Worm (Caenorhabditis elegans) whole organism, late embryonic: ENCODE measurements around the gene ztf-30.

Experiments used
- C08G9.2 ChIP-seq: sonication (generic microtip); optimal IDR thresholded peaks from 2 replicates; lab custom pipeline; 2016; ENCODE audit warnings: mild to moderate bottlenecking, missing genetic modification characterization, moderate library complexity, missing compliant biosample characterization
- C38D4.7 ChIP-seq: fragments of 200-800 bp; sonication (Bioruptor generic); optimal IDR thresholded peaks from 2 replicates; lab custom pipeline; 2018; ENCODE audit warnings: mild to moderate bottlenecking, missing genetic modification characterization, moderate library complexity, missing compliant biosample characterization
- Y22D7AL.16 ChIP-seq: sonication (generic microtip); optimal IDR thresholded peaks from 2 replicates; lab custom pipeline; 2016; ENCODE audit warnings: missing genetic modification characterization, missing compliant biosample characterization
- ceh-14 ChIP-seq: sonication (generic microtip); optimal IDR thresholded peaks from 2 replicates; lab custom pipeline; 2016; ENCODE audit warnings: missing genotype, missing genetic modification characterization, missing compliant biosample characterization
- ceh-22 ChIP-seq: sonication (generic microtip); optimal IDR thresholded peaks from 2 replicates; lab custom pipeline; 2017; ENCODE audit warnings: missing biosample characterization, missing genetic modification characterization
- ceh-30 ChIP-seq: fragments of 150-350 bp; optimal IDR thresholded peaks from 2 replicates; lab custom pipeline; 2014; ENCODE audit warnings: missing biosample characterization, missing genetic modification characterization
- ceh-34 ChIP-seq: sonication (generic microtip); optimal IDR thresholded peaks from 2 replicates; lab custom pipeline; 2016; ENCODE audit warnings: mild to moderate bottlenecking, missing genetic modification characterization, missing compliant biosample characterization
- ceh-45 ChIP-seq: fragments of 200-800 bp; sonication (Bioruptor generic); IDR thresholded peaks from 2 replicates; pipeline ENCODE4 v1.3.6; 2022; ENCODE audit warnings: missing genetic modification reagents, missing genetic modification characterization, missing compliant biosample characterization
- ceh-6 ChIP-seq: fragments of 200-800 bp; sonication (Bioruptor generic); optimal IDR thresholded peaks from 2 replicates; lab custom pipeline; 2018; ENCODE audit warnings: mild to moderate bottlenecking, missing genetic modification characterization, missing compliant biosample characterization
- ceh-9 ChIP-seq: sonication (generic microtip); optimal IDR thresholded peaks from 2 replicates; lab custom pipeline; 2016; ENCODE audit warnings: mild to moderate bottlenecking, missing genetic modification characterization, inconsistent platforms, missing compliant biosample characterization
- dmd-4 ChIP-seq: sonication (generic microtip); optimal IDR thresholded peaks from 2 replicates; lab custom pipeline; 2016; ENCODE audit warnings: borderline replicate concordance, missing genetic modification characterization, missing compliant biosample characterization
- dve-1 ChIP-seq: sonication (generic microtip); optimal IDR thresholded peaks from 2 replicates; lab custom pipeline; 2017; ENCODE audit warnings: antibody characterized with exemption, mild to moderate bottlenecking, missing genetic modification characterization, missing compliant biosample characterization
- elt-4 ChIP-seq: sonication (generic microtip); optimal IDR thresholded peaks from 2 replicates; lab custom pipeline; 2016; ENCODE audit warnings: missing genetic modification characterization, missing compliant biosample characterization
- fax-1 ChIP-seq: sonication (generic microtip); optimal IDR thresholded peaks from 2 replicates; lab custom pipeline; 2016; ENCODE audit warnings: missing genotype, missing genetic modification characterization, missing compliant biosample characterization
- fkh-10 ChIP-seq: fragments of 150-350 bp; optimal IDR thresholded peaks from 2 replicates; lab custom pipeline; 2014; ENCODE audit warnings: missing biosample characterization, missing genetic modification reagents, missing genetic modification characterization
- hlh-15 ChIP-seq: sonication (generic microtip); optimal IDR thresholded peaks from 2 replicates; lab custom pipeline; 2016; ENCODE audit warnings: missing genetic modification characterization, missing compliant biosample characterization
- hlh-30 ChIP-seq: sonication (generic microtip); optimal IDR thresholded peaks from 2 replicates; lab custom pipeline; 2017; ENCODE audit warnings: antibody characterized with exemption, missing genetic modification characterization, missing compliant biosample characterization; ENCODE audit not compliant: insufficient read depth
- hlh-8 ChIP-seq: sonication (generic microtip); optimal IDR thresholded peaks from 2 replicates; lab custom pipeline; 2016; ENCODE audit warnings: missing genotype, missing genetic modification characterization, missing compliant biosample characterization
- lim-6 ChIP-seq: sonication (generic microtip); optimal IDR thresholded peaks from 2 replicates; lab custom pipeline; 2016; ENCODE audit warnings: missing genetic modification characterization, missing compliant biosample characterization
- nfya-1 ChIP-seq: sonication (generic microtip); optimal IDR thresholded peaks from 2 replicates; lab custom pipeline; 2017; ENCODE audit warnings: missing genetic modification characterization, mild to moderate bottlenecking, missing compliant biosample characterization, antibody characterized with exemption, moderate library complexity
- nhr-232 ChIP-seq: sonication (generic microtip); optimal IDR thresholded peaks from 2 replicates; lab custom pipeline; 2016; ENCODE audit warnings: missing genetic modification characterization, missing compliant biosample characterization
- pha-2 ChIP-seq: sonication (generic microtip); optimal IDR thresholded peaks from 2 replicates; lab custom pipeline; 2017; ENCODE audit warnings: mild to moderate bottlenecking, missing genetic modification characterization, missing compliant biosample characterization
- pqm-1 ChIP-seq: sonication (generic microtip); optimal IDR thresholded peaks from 2 replicates; lab custom pipeline; 2016; ENCODE audit warnings: missing genetic modification characterization, missing compliant biosample characterization
- rnt-1 ChIP-seq: sonication (generic microtip); optimal IDR thresholded peaks from 2 replicates; lab custom pipeline; 2016; ENCODE audit warnings: missing genetic modification characterization, missing compliant biosample characterization
- sox-2 ChIP-seq: fragments of 200-800 bp; sonication (Bioruptor generic); IDR thresholded peaks from 2 replicates; pipeline ENCODE4 v1.3.6; 2022; ENCODE audit warnings: missing genetic modification reagents, missing genetic modification characterization, missing compliant biosample characterization
- sox-4 ChIP-seq: sonication (generic microtip); optimal IDR thresholded peaks from 2 replicates; lab custom pipeline; 2017; ENCODE audit warnings: mild to moderate bottlenecking, missing genetic modification characterization, inconsistent platforms, missing compliant biosample characterization
- tbx-2 ChIP-seq: sonication (generic microtip); optimal IDR thresholded peaks from 2 replicates; lab custom pipeline; 2016; ENCODE audit warnings: missing genetic modification characterization, missing compliant biosample characterization
- unc-3 ChIP-seq, 2 experiments: fragments of 200-800 bp in 1 of 2; sonication (Bioruptor generic) in 1 of 2; sonication (generic microtip) in 1 of 2; conservative IDR thresholded peaks in 1 of 2; optimal IDR thresholded peaks in 1 of 2; 2 replicates each; pipeline versions ENCODE4 v1.3.6 to Lab custom; 2016 to 2022; ENCODE audit warnings: missing compliant biosample characterization in 2 of 2, missing genetic modification characterization in 2 of 2, missing genetic modification reagents in 1 of 2
- unc-42 ChIP-seq: sonication (generic microtip); optimal IDR thresholded peaks from 2 replicates; lab custom pipeline; 2016; ENCODE audit warnings: missing genotype, missing genetic modification characterization, missing compliant biosample characterization
- unc-55 ChIP-seq: sonication (generic microtip); optimal IDR thresholded peaks from 2 replicates; lab custom pipeline; 2017; ENCODE audit warnings: missing biosample characterization, missing genetic modification reagents, missing genetic modification characterization
- unc-86 ChIP-seq: sonication (generic microtip); optimal IDR thresholded peaks from 2 replicates; lab custom pipeline; 2016; ENCODE audit warnings: missing genetic modification characterization, missing compliant biosample characterization
- zip-5 ChIP-seq: sonication (generic microtip); optimal IDR thresholded peaks from 2 replicates; lab custom pipeline; 2016; ENCODE audit warnings: missing genetic modification characterization, missing compliant biosample characterization

Gene ztf-30

DNA sequence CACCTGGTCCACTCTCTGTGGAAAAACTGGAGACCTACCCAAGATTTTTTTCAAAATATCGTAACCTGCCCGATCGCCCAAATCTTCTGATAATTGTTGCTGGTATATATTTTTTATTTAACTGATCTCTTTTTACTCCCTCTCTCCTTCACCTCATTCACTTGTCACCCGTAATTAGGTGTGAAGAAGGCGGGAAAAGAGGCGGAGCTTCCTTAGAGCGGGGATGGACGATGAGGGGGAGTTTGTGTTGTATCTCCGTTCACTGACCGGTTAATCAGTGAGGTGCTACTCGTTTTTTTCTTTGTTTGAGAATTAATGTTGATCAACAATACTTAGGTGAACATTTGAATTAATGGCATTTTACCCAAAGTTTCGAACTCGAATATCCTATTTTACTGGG lies 24.8 kb upstream of the ztf-30 start, which contains the start of gene ceh-16:
Gene ceh-16 (plus strand): TSS at position 301 of the 400 bp plus-strand sequence.
- TF ChIP-seq fkh-10 (GFP tag; lab: Kevin White, UChicago) (no peak), nhr-232 (tag; lab: Kevin White, UChicago) (no peak), hlh-30 (tag; lab: Kevin White, UChicago) (no peak), hlh-15 (tag; lab: Kevin White, UChicago) (no peak), dmd-4 (tag; lab: Kevin White, UChicago) (no peak), pqm-1 (tag; lab: Kevin White, UChicago) (no peak), lim-6 (no peak), unc-86 (tag; lab: Kevin White, UChicago) (no peak)

DNA sequence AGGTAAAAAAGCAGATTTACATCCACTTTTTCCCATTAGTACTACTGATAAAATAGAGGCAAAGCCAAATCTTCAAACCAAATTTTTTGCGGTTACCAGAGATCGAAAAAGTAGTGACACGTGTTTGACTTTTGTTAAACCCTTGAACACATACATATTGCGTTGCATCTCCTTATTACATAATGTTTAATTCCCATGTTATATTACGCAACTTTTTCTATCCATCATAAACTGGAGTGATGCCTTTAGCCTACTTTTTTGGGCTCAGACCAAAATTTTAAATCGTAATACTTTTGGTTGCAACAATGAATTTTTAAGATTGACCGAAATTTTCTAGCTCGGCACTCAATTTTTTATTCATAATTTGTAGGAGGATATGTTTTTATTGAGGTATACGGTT lies 24.3 kb upstream of the ztf-30 start:
- TF ChIP-seq zip-5 (tag; lab: Kevin White, UChicago) (no peak), sox-4 (no peak), ceh-14 (tag; lab: Kevin White, UChicago) (no peak), C08G9.2 (tag; lab: Kevin White, UChicago) (no peak), ceh-9 (tag; lab: Kevin White, UChicago) (no peak), ceh-34 (tag; lab: Kevin White, UChicago) (no peak), C38D4.7 (no peak), tbx-2 (tag; lab: Kevin White, UChicago) (no peak), rnt-1 (no peak), hlh-8 (no peak), hlh-30 (tag; lab: Kevin White, UChicago) (no peak), ceh-6 (GFP tag; lab: Kevin White, UChicago) (no peak), pha-2 (no peak), ceh-30 (tag; lab: Kevin White, UChicago) (no peak)

DNA sequence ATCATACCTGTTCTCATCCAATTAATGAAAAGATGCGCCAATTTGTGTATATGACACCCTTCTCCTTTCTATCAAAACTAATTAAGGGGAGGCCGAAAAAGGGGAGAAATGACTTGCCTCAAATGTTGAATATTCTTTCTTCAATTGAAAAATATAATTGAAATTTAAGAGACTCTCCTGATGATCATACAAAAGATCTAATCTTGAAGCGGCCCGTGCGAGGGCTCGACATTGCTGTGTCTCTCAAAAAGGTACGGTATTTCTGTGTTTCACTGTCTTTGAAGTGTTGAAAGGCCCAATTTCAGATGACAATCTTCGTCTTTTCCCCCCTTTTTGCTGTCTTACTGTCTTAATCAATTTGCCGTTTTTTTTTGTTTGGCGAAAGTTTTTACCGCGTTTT lies 23.3 kb upstream of the ztf-30 start:
- no peak for TF ChIP-seq unc-3 (GFP tag; conservative IDR thresholded peaks at IDR 0.05; lab: Robert Waterston, UW)
- TF ChIP-seq unc-3 (tag; optimal IDR thresholded peaks at IDR 0.05; lab: Kevin White, UChicago), result no peak
- TF ChIP-seq nfya-1 (tag; lab: Kevin White, UChicago), result peak; percentile 18

DNA sequence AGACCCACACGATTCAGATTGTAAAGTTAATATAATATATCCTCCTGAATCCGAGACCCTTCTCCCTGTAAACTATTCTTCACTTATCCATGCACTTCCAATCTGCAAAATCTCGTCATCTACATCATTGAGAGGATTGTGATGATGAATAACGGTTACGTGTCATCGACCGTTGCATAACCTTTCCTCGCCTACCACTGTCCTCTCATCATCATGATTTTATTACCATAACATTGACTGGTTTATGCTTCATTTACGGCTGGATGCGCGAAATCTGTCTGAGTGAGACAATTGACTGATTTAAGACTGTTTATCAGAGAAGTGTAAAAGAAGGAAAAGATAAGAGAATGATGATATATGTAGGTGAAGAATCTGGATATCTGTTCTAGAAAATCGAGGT lies 22.6 kb upstream of the ztf-30 start:
- TF ChIP-seq Y22D7AL.16 (no peak), sox-2 (GFP tag; lab: Robert Waterston, UW) (no peak), dve-1 (no peak), hlh-8 (no peak), ceh-22 (tag; lab: Kevin White, UChicago) (no peak), fax-1 (tag; lab: Kevin White, UChicago) (no peak)

DNA sequence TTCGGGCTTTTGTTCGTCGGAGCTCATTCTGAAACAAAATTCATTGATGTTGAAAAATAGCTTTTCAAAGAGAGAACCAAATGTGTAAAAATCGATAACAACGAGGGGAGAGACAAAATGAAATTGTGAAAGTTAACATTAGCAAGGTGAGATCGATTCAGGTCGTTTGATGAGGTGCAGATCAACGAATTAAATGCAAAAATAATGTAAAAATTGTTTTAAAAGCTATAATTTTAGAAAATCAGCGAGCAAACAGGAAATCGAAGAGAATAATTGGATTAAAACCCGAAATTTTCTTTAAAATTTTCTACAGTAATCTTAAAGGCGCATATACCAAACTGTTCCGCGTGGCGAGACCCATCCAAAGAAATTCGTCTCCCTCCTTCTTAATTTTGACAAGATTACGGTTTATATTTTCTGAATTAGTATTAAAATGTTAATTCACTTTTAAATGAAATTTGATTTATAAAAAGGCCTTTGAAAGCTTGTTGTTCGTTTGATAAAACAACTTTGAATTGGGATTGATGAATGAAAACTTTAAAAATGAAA lies 20.8 kb upstream of the ztf-30 start, which contains the start of gene C13G5.2:
Gene C13G5.2 (minus strand): TSS at position 51 of the 549 bp plus-strand sequence.
- TF ChIP-seq ceh-14 (tag; lab: Kevin White, UChicago) (no peak), ceh-30 (tag; lab: Kevin White, UChicago) (no peak), ceh-34 (tag; lab: Kevin White, UChicago) (no peak), pqm-1 (tag; lab: Kevin White, UChicago) (no peak), elt-4 (tag; lab: Kevin White, UChicago) (no peak), unc-42 (tag; lab: Kevin White, UChicago) (no peak), ceh-45 (GFP tag; lab: Robert Waterston, UW) (no peak), unc-55 (GFP tag; lab: Kevin White, UChicago) (no peak)
